Fruit fly (Drosophila melanogaster) whole organism, embryonic: ENCODE measurements around the gene dre4.

Experiments
- Adf1 ChIP-seq: fragments of 200-800 bp; sonication (Bioruptor generic); IDR thresholded peaks from 2 replicates; pipeline ENCODE4 v1.3.6; 2022; ENCODE audit warnings: missing biosample characterization, missing genetic modification characterization
- CG10209 ChIP-seq: fragments of 200-800 bp; sonication (Bioruptor generic); optimal IDR thresholded peaks from 3 replicates; lab custom pipeline; 2017; ENCODE audit warnings: missing biosample characterization, mild to moderate bottlenecking, missing genetic modification characterization, missing genetic modification reagents
- CG11093 ChIP-seq: fragments of 200-800 bp; sonication (Bioruptor generic); IDR thresholded peaks from 3 replicates; pipeline ENCODE4 v1.3.6; 2022; ENCODE audit warnings: missing biosample characterization, missing genetic modification characterization
- CG12744 ChIP-seq: fragments of 200-800 bp; sonication (Bioruptor generic); optimal IDR thresholded peaks from 2 replicates; lab custom pipeline; 2016; ENCODE audit warnings: missing biosample characterization, missing genetic modification characterization
- CG12942 ChIP-seq: fragments of 200-800 bp; sonication (Bioruptor generic); optimal IDR thresholded peaks from 3 replicates; lab custom pipeline; 2016; ENCODE audit warnings: missing biosample characterization, missing genetic modification characterization
- CG14710 ChIP-seq: fragments of 200-800 bp; sonication (Bioruptor generic); optimal IDR thresholded peaks from 3 replicates; lab custom pipeline; 2019; ENCODE audit warnings: missing biosample characterization, mild to moderate bottlenecking, missing genetic modification characterization, moderate library complexity
- CG15011 ChIP-seq: fragments of 200-800 bp; sonication (Bioruptor generic); optimal IDR thresholded peaks from 3 replicates; lab custom pipeline; 2018; ENCODE audit warnings: missing biosample characterization, mild to moderate bottlenecking, missing genetic modification characterization
- CG15269 ChIP-seq: fragments of 200-800 bp; sonication (Bioruptor generic); optimal IDR thresholded peaks from 2 replicates; lab custom pipeline; 2018; ENCODE audit warnings: missing biosample characterization, mild to moderate bottlenecking, missing genetic modification characterization, moderate library complexity
- CG1647 ChIP-seq: fragments of 200-800 bp; sonication (Bioruptor generic); optimal IDR thresholded peaks from 3 replicates; lab custom pipeline; 2016; ENCODE audit warnings: missing biosample characterization, missing genetic modification characterization
- CG16813 ChIP-seq: fragments of 200-800 bp; sonication (Bioruptor generic); IDR thresholded peaks from 3 replicates; pipeline ENCODE4 v1.3.6; 2022; ENCODE audit warnings: missing biosample characterization, missing genetic modification characterization; ENCODE audit not compliant: partially characterized antibody
- CG1792 ChIP-seq: fragments of 200-800 bp; sonication (Bioruptor generic); optimal IDR thresholded peaks from 2 replicates; lab custom pipeline; 2016; ENCODE audit warnings: missing biosample characterization, missing genetic modification characterization
- CG18262 ChIP-seq: fragments of 200-800 bp; optimal IDR thresholded peaks from 3 replicates; lab custom pipeline; 2019; ENCODE audit warnings: missing biosample characterization, mild to moderate bottlenecking, missing genetic modification characterization, moderate library complexity
- CG3407 ChIP-seq: fragments of 200-800 bp; sonication (Bioruptor generic); optimal IDR thresholded peaks from 2 replicates; lab custom pipeline; 2018; ENCODE audit warnings: missing biosample characterization, mild to moderate bottlenecking, missing genetic modification characterization
- CG42726 ChIP-seq: fragments of 200-800 bp; sonication (Bioruptor generic); IDR thresholded peaks from 2 replicates; pipeline ENCODE4 v1.3.6; 2022; ENCODE audit warnings: missing biosample characterization, missing genetic modification characterization; ENCODE audit not compliant: partially characterized antibody
- CG7963 ChIP-seq: fragments of 200-800 bp; sonication (Bioruptor generic); IDR thresholded peaks from 3 replicates; pipeline ENCODE4 v1.3.6; 2022; ENCODE audit warnings: missing biosample characterization, missing genetic modification characterization; ENCODE audit not compliant: partially characterized antibody
- CG9817 ChIP-seq: fragments of 200-800 bp; sonication (Bioruptor generic); optimal IDR thresholded peaks from 2 replicates; lab custom pipeline; 2018; ENCODE audit warnings: missing biosample characterization, mild to moderate bottlenecking, missing genetic modification characterization, moderate library complexity
- Camta ChIP-seq: fragments of 200-800 bp; sonication (Bioruptor generic); optimal IDR thresholded peaks from 2 replicates; lab custom pipeline; 2016; ENCODE audit warnings: missing biosample characterization, missing genetic modification characterization
- Doc2 ChIP-seq: fragments of 200-800 bp; sonication (Bioruptor generic); IDR thresholded peaks from 2 replicates; pipeline ENCODE4 v1.3.6; 2022; ENCODE audit warnings: missing biosample characterization, missing genetic modification characterization
- E2f1 ChIP-seq: fragments of 200-800 bp; sonication (Bioruptor generic); IDR thresholded peaks from 2 replicates; pipeline ENCODE4 v1.3.6; 2022; ENCODE audit warnings: missing biosample characterization, missing genetic modification characterization
- Ets65A ChIP-seq: fragments of 200-800 bp; sonication (Bioruptor generic); peaks from one replicate; lab custom pipeline; 2016; ENCODE audit warnings: missing biosample characterization, missing genetic modification characterization
- Fer1 ChIP-seq: fragments of 200-800 bp; sonication (Bioruptor generic); optimal IDR thresholded peaks from 2 replicates; lab custom pipeline; 2017; ENCODE audit warnings: missing biosample characterization, mild to moderate bottlenecking, missing genetic modification characterization
- Hand ChIP-seq: fragments of 200-800 bp; sonication (Bioruptor generic); optimal IDR thresholded peaks from 2 replicates; lab custom pipeline; 2017; ENCODE audit warnings: mild to moderate bottlenecking, missing biosample characterization, missing genetic modification reagents, missing genetic modification characterization
- HmgD ChIP-seq: fragments of 200-800 bp; sonication (Bioruptor generic); optimal IDR thresholded peaks from 3 replicates; lab custom pipeline; 2016; ENCODE audit warnings: missing biosample characterization, missing genetic modification characterization
- NFAT ChIP-seq: fragments of 200-800 bp; sonication (Bioruptor generic); IDR thresholded peaks from 2 replicates; pipeline ENCODE4 v1.3.6; 2022; ENCODE audit warnings: missing biosample characterization, missing genetic modification characterization
- Oli ChIP-seq: fragments of 200-800 bp; sonication (Bioruptor generic); optimal IDR thresholded peaks from 2 replicates; lab custom pipeline; 2018; ENCODE audit warnings: missing biosample characterization, mild to moderate bottlenecking, missing genetic modification characterization, moderate library complexity
- Spps ChIP-seq: fragments of 200-800 bp; sonication (Bioruptor generic); optimal IDR thresholded peaks from 2 replicates; lab custom pipeline; 2018; ENCODE audit warnings: missing biosample characterization, mild to moderate bottlenecking, missing genetic modification characterization
- TFAM ChIP-seq: fragments of 200-800 bp; sonication (Bioruptor generic); optimal IDR thresholded peaks from 2 replicates; lab custom pipeline; 2017; ENCODE audit warnings: missing biosample characterization, missing genetic modification characterization, inconsistent platforms
- Xbp1 ChIP-seq: fragments of 200-800 bp; sonication (Bioruptor generic); optimal IDR thresholded peaks from 3 replicates; lab custom pipeline; 2016; ENCODE audit warnings: missing biosample characterization, mild to moderate bottlenecking, missing genetic modification characterization
- amos ChIP-seq: fragments of 200-800 bp; sonication (Bioruptor generic); IDR thresholded peaks from 2 replicates; pipeline ENCODE4 v1.3.6; 2022; ENCODE audit warnings: missing biosample characterization, missing genetic modification characterization; ENCODE audit not compliant: partially characterized antibody
- ase ChIP-seq: fragments of 200-800 bp; sonication (Bioruptor generic); IDR thresholded peaks from 3 replicates; pipeline ENCODE4 v1.3.6; 2022; ENCODE audit warnings: missing biosample characterization, missing genetic modification characterization
- da ChIP-seq: fragments of 200-800 bp; sonication (Bioruptor generic); optimal IDR thresholded peaks from 2 replicates; lab custom pipeline; 2016; ENCODE audit warnings: missing biosample characterization, missing genetic modification characterization
- dan ChIP-seq: fragments of 200-800 bp; sonication (Bioruptor generic); IDR thresholded peaks from 2 replicates; pipeline ENCODE4 v1.3.6; 2022; ENCODE audit warnings: missing biosample characterization, missing genetic modification characterization
- danr ChIP-seq: fragments of 200-800 bp; sonication (Bioruptor generic); IDR thresholded peaks from 2 replicates; pipeline ENCODE4 v1.3.6; 2022; ENCODE audit warnings: missing biosample characterization, missing genetic modification characterization
- fd3F ChIP-seq: fragments of 200-800 bp; sonication (Bioruptor generic); optimal IDR thresholded peaks from 2 replicates; lab custom pipeline; 2018; ENCODE audit warnings: missing biosample characterization, mild to moderate bottlenecking, missing genetic modification characterization, moderate library complexity
- fd96Cb ChIP-seq: fragments of 200-800 bp; sonication (Bioruptor generic); optimal IDR thresholded peaks from 2 replicates; lab custom pipeline; 2018; ENCODE audit warnings: missing biosample characterization, mild to moderate bottlenecking, missing genetic modification characterization, moderate library complexity
- ftz-f1 ChIP-seq: fragments of 200-800 bp; sonication (Bioruptor generic); optimal IDR thresholded peaks from 2 replicates; lab custom pipeline; 2016; ENCODE audit warnings: missing biosample characterization, missing genetic modification characterization
- ham ChIP-seq: fragments of 200-800 bp; sonication (Bioruptor generic); IDR thresholded peaks from 2 replicates; pipeline ENCODE4 v1.3.6; 2022; ENCODE audit warnings: missing biosample characterization, missing genetic modification characterization
- lov ChIP-seq, 2 experiments: fragments of 200-800 bp in 1 of 2; fragments of >200 bp in 1 of 2; sonication (Bioruptor generic) in 1 of 2; IDR thresholded peaks in 1 of 2; optimal IDR thresholded peaks in 1 of 2; 2 replicates in 1 of 2; 3 replicates in 1 of 2; pipeline versions ENCODE4 v1.3.6 to Lab custom; 2017 to 2022; ENCODE audit warnings: missing biosample characterization in 1 of 2, missing genetic modification characterization in 1 of 2
- mirr ChIP-seq: fragments of 200-800 bp; sonication (Bioruptor generic); optimal IDR thresholded peaks from 3 replicates; lab custom pipeline; 2018; ENCODE audit warnings: missing biosample characterization, mild to moderate bottlenecking, missing genetic modification characterization
- nom ChIP-seq: fragments of 200-800 bp; sonication (Bioruptor generic); optimal IDR thresholded peaks from 2 replicates; lab custom pipeline; 2017; ENCODE audit warnings: missing biosample characterization, missing genetic modification characterization, mild to moderate bottlenecking, moderate library complexity, missing genetic modification reagents
- row ChIP-seq: fragments of 200-800 bp; sonication (Bioruptor generic); IDR thresholded peaks from 3 replicates; pipeline ENCODE4 v1.3.6; 2022; ENCODE audit warnings: missing biosample characterization, missing genetic modification characterization
- sim ChIP-seq: fragments of 200-800 bp; sonication (Bioruptor generic); IDR thresholded peaks from 2 replicates; pipeline ENCODE4 v1.3.6; 2022; ENCODE audit warnings: missing biosample characterization, missing genetic modification characterization
- sisA ChIP-seq: fragments of 200-800 bp; sonication (Bioruptor generic); IDR thresholded peaks from 2 replicates; pipeline ENCODE4 v1.3.6; 2022; ENCODE audit warnings: missing biosample characterization, missing genetic modification characterization
- so ChIP-seq: fragments of 200-800 bp; sonication (Bioruptor generic); IDR thresholded peaks from 3 replicates; pipeline ENCODE4 v1.3.6; 2022; ENCODE audit warnings: missing biosample characterization, missing genetic modification characterization
- tap ChIP-seq: fragments of 200-800 bp; optimal IDR thresholded peaks from 3 replicates; lab custom pipeline; 2019; ENCODE audit warnings: missing biosample characterization, mild to moderate bottlenecking, missing genetic modification characterization, moderate library complexity
- tin ChIP-seq: fragments of 200-800 bp; sonication (Bioruptor generic); optimal IDR thresholded peaks from 3 replicates; lab custom pipeline; 2016; ENCODE audit warnings: missing biosample characterization, missing genetic modification characterization
- tna ChIP-seq: fragments of 200-800 bp; sonication (Bioruptor generic); IDR thresholded peaks from 2 replicates; pipeline ENCODE4 v1.3.6; 2022; ENCODE audit warnings: missing biosample characterization, missing genetic modification characterization; ENCODE audit not compliant: partially characterized antibody
- vfl ChIP-seq: fragments of 200-800 bp; sonication (Bioruptor generic); optimal IDR thresholded peaks from 2 replicates; lab custom pipeline; 2016; ENCODE audit warnings: missing biosample characterization, missing genetic modification characterization
- vnd ChIP-seq: fragments of 200-800 bp; sonication (Bioruptor generic); IDR thresholded peaks from 3 replicates; pipeline ENCODE4 v1.3.6; 2022; ENCODE audit warnings: missing biosample characterization, missing genetic modification characterization; ENCODE audit not compliant: partially characterized antibody
- wor ChIP-seq: fragments of 200-800 bp; sonication (Bioruptor generic); IDR thresholded peaks from 2 replicates; pipeline ENCODE4 v1.3.6; 2022; ENCODE audit warnings: missing biosample characterization, missing genetic modification characterization

The dre4 gene

DNA sequence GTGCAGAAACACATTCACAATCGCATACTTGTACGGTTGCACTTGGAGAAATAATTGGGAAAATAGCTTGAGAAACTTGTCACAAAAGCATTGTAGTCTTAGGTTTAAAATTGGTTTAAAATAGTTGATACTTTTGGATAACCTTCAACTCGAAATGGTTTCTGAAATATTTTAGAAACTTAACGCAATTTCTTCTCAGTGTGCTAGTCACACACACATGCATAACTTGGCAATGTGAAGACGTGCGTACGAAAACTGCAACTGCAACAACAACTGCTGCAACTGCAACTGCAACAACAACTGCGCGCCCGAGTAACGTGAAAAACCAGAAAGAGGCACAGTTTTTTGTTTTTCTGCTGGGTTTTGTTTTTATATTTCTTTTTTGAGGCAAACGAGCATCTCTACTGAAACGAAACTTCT, 10.0 kb upstream of the dre4 start (continued):
- TF ChIP-seq Adf1 (GFP tag; lab: Robert Waterston, UW) (no peak), lov (optimal IDR thresholded peaks at IDR 0.05; lab: Kevin White, UChicago) (no peak), lov (GFP tag; IDR thresholded peaks at IDR 0.05; lab: Robert Waterston, UW) (peak; percentile 91), ham (GFP tag; lab: Robert Waterston, UW) (no peak), CG7963 (GFP tag; lab: Robert Waterston, UW) (no peak), CG1792 (GFP tag; lab: Kevin White, UChicago) (peak; percentile 70), CG10209 (GFP tag; lab: Kevin White, UChicago) (peak; percentile 77), E2f1 (GFP tag; lab: Robert Waterston, UW) (peak; percentile 57; the same call in 1 of the 2 replicates), fd3F (peak; percentile 37), HmgD (GFP tag; lab: Kevin White, UChicago) (no peak), sisA (peak; percentile 87), TFAM (GFP tag; lab: Kevin White, UChicago) (peak; percentile 62), Camta (GFP tag; lab: Kevin White, UChicago) (peak; percentile 73), CG15269 (peak; percentile 82), CG11093 (GFP tag; lab: Robert Waterston, UW) (peak; percentile 64; the same call in 2 of the 3 replicates), mirr (GFP tag; lab: Kevin White, UChicago) (no peak), tin (peak; percentile 86), Xbp1 (GFP tag; lab: Kevin White, UChicago) (peak; percentile 89), CG15011 (GFP tag; lab: Kevin White, UChicago) (peak; percentile 40), so (GFP tag; lab: Robert Waterston, UW) (peak; percentile 87), Spps (tag; lab: Kevin White, UChicago) (peak; percentile 56), CG18262 (tag; lab: Kevin White, UChicago) (peak; percentile 83), ase (GFP tag; lab: Robert Waterston, UW) (peak; percentile 67; the same call in 2 of the 3 replicates), tna (no peak), Ets65A (GFP tag; lab: Kevin White, UChicago) (peak; percentile 98), CG14710 (tag; lab: Kevin White, UChicago) (peak; percentile 87), nom (GFP tag; lab: Kevin White, UChicago) (peak; percentile 94), Oli (tag; lab: Kevin White, UChicago) (peak; percentile 88), Doc2 (GFP tag; lab: Robert Waterston, UW) (no peak), CG3407 (GFP tag; lab: Kevin White, UChicago) (peak; percentile 77), CG1647 (GFP tag; lab: Kevin White, UChicago) (peak; percentile 73), vnd (GFP tag; lab: Robert Waterston, UW) (no peak), CG16813 (GFP tag; lab: Robert Waterston, UW) (no peak), amos (no peak), fd96Cb (tag; lab: Kevin White, UChicago) (peak; percentile 90), CG12942 (GFP tag; lab: Kevin White, UChicago) (peak; percentile 65), sim (GFP tag; lab: Robert Waterston, UW) (peak; percentile 82), CG9817 (peak; percentile 56), row (peak; percentile 81), Fer1 (GFP tag; lab: Kevin White, UChicago) (peak; percentile 63), tap (tag; lab: Kevin White, UChicago) (peak; percentile 90), ftz-f1 (GFP tag; lab: Kevin White, UChicago) (no peak), Hand (GFP tag; lab: Kevin White, UChicago) (no peak), CG12744 (GFP tag; lab: Kevin White, UChicago) (peak; percentile 78), CG42726 (no peak), dan (GFP tag; lab: Robert Waterston, UW) (peak; percentile 78), vfl (GFP tag; lab: Kevin White, UChicago) (no peak), da (GFP tag; lab: Kevin White, UChicago) (peak; percentile 54), NFAT (GFP tag; lab: Robert Waterston, UW) (peak; percentile 17; the same call in 1 of the 2 replicates), danr (GFP tag; lab: Robert Waterston, UW) (peak; percentile 73), wor (GFP tag; lab: Robert Waterston, UW) (peak; percentile 80)
